Fruit fly (Drosophila melanogaster): ENCODE measurements around the gene CG9500.

CG9500 gene

DNA sequence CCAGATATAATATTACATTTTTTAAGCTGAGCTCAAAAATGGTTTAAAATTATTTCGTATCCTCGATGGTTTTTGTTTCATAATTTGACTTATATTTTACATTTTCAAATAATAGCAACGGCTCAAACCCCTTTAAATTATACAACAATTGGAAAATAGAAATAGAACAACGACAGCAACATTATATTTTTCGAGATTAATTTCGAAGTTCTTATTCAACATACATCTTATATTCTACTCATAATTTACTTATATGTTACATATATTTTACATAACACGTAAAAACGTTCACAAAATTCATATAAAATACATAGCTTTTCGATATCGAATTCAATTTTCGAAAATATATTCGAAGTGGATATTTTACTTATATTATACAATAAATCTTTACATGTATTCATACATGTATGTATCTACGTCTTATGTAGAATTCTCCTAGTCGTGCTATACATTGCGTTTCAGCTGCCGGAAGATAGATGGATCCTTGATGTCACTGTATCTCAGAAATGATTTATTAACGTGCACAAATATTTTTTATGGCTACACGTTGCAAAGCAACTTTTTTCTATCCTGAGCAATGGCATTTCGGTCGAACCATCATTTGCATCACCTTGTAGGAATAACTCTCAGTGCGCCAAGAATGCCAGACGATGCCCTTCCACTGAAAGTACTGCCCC lies 1.3 kb downstream of the CG9500 start (continued):
- TF ChIP-seq CG2712 (tag; optimal IDR thresholded peaks at IDR 0.05) = peak; percentile 61
- peak; percentile 24; the same call in 1 of the 2 replicates for TF ChIP-seq H2.0 (GFP tag; IDR thresholded peaks at IDR 0.05)
- no peak for TF ChIP-seq CG5953 (GFP tag; IDR thresholded peaks at IDR 0.05)
- TF ChIP-seq Meics (GFP tag; optimal IDR thresholded peaks at IDR 0.05) = peak; percentile 58
- TF ChIP-seq CG17361 (GFP tag; IDR thresholded peaks at IDR 0.05) = peak; percentile 68; the same call in 2 of the 3 replicates

DNA sequence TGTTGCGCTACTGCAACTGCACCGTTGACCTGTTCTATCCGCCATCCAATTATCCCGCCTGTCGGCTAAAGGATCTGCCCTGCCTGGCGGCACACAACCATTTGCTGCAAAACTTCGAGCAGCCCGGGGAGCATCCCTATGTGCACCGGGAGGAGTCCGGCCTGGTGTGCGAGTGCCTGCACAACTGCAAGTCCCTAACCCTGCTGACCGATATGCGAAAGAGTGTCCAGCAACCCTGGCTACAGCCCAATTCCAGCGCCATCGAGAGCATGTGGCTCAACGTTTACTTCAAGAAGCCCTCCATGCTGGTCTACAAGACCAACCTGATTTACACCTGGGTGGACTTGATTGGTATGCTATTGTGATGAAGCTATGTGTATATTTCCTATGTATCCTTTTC lies 2.0 kb downstream of the CG9500 start:
- no peak for TF ChIP-seq dati (GFP tag; IDR thresholded peaks at IDR 0.05)
- TF ChIP-seq Ptx1 (GFP tag; IDR thresholded peaks at IDR 0.05) = no peak
- no peak for TF ChIP-seq CG31365 (tag; optimal IDR thresholded peaks at IDR 0.05)
- TF ChIP-seq CG11247 (GFP tag; IDR thresholded peaks at IDR 0.05) = no peak
- TF ChIP-seq cg (GFP tag; optimal IDR thresholded peaks at IDR 0.05) = no peak
- peak; percentile 92 for TF ChIP-seq Ets65A (GFP tag)
- no peak for TF ChIP-seq CG8478 (optimal IDR thresholded peaks at IDR 0.05)
- TF ChIP-seq Rfx (GFP tag; IDR thresholded peaks at IDR 0.05) = no peak
- no peak for TF ChIP-seq CG18476 (GFP tag; optimal IDR thresholded peaks at IDR 0.05)

DNA sequence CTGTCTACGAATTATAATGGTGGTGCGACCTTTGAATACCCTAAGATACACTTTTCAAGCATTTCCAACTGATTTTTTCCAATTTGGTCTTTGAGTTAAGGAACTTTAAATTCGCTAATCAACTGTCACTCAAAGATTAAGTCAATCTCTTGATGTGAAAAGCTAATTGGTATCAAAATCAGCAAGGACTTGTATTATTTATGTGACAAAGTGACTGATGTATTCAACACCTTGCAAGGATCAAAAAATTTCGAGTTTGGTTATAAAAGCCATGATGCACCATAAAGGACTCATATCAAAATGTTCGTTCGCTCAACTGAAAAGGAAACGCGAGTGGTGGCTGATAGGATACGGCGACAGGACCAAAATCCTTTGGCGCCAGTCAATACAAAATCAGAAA lies 3.5 kb downstream of the CG9500 start, which contains the start of gene ppk14:
TSS of gene ppk14 (plus strand) at position 301 of the 400 bp plus-strand sequence.
- TF ChIP-seq CG15479 (GFP tag; optimal IDR thresholded peaks at IDR 0.05) = no peak
- no peak for TF ChIP-seq Six4 (GFP tag; optimal IDR thresholded peaks at IDR 0.05)
- no peak for TF ChIP-seq CG8281 (tag; optimal IDR thresholded peaks at IDR 0.05)
- TF ChIP-seq CG11560 (tag; IDR thresholded peaks at IDR 0.05) = no peak
- TF ChIP-seq Mes4 (GFP tag; optimal IDR thresholded peaks at IDR 0.05) = no peak
- no peak for TF ChIP-seq vfl (GFP tag; optimal IDR thresholded peaks at IDR 0.05)
- no peak for TF ChIP-seq dmrt99B (tag; optimal IDR thresholded peaks at IDR 0.05)
- no peak for TF ChIP-seq pho (GFP tag; optimal IDR thresholded peaks at IDR 0.05)
- TF ChIP-seq slbo (GFP tag; IDR thresholded peaks at IDR 0.05) = no peak
- TF ChIP-seq C15 (GFP tag; IDR thresholded peaks at IDR 0.05) = no peak
- TF ChIP-seq btn (GFP tag; optimal IDR thresholded peaks at IDR 0.05) = no peak
- no peak for TF ChIP-seq nerfin-2 (GFP tag; IDR thresholded peaks at IDR 0.05; ENCODE audit: partially characterized antibody)
- TF ChIP-seq unc-4 (GFP tag; IDR thresholded peaks at IDR 0.05; ENCODE audit: partially characterized antibody) = no peak
- TF ChIP-seq tap (tag; optimal IDR thresholded peaks at IDR 0.05) = no peak
- TF ChIP-seq p53 (GFP tag; optimal IDR thresholded peaks at IDR 0.05) = no peak
- TF ChIP-seq BtbVII (GFP tag; optimal IDR thresholded peaks at IDR 0.05) = no peak
- TF ChIP-seq Elba2 (GFP tag; optimal IDR thresholded peaks at IDR 0.05) = no peak

DNA sequence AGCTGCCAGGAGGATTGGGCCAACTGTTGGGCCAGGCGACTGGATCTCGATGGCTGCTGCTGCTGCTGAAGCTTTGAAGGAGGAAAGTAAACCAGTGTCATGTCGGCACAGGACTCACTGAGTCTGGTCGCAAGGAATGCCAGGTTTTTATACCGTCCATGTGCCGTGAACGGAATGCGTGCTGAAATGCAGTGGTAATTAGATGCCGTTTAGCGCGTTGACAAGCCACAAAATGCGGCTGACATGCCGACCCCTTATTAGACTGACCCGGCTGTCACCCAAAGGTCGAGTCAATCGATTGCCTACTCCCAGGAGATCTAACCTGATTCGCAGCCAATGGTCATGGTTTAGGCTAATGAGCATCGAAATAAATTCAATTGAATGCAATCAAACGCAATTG lies 3.9 kb downstream of the CG9500 start, which contains the start of gene ppk7:
TSS of gene ppk7 (minus strand) at position 101 of the 400 bp plus-strand sequence.
- no peak for TF ChIP-seq dysf (GFP tag; IDR thresholded peaks at IDR 0.05)

DNA sequence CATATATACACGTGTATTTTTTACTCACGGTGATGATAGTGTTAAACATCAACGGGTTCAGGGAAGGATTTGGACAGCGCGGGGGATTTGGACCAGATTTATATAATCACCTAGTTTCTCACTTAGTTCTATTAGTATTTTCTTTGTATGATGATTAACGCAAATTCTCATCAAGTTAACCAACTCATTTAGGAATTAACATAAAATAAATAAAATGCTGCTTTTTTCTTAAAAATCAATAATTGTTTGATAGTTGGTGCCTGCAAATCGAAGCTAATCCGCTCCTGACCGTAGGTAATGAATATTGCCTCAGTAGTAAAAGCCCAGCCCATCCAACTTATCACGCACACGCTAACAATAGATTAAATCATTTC lies 6.3 kb downstream of the CG9500 start:
- TF ChIP-seq CG12942 (GFP tag; optimal IDR thresholded peaks at IDR 0.05) (peak; percentile 55), Doc2 (GFP tag; IDR thresholded peaks at IDR 0.05) (peak; percentile 63), phol (tag; optimal IDR thresholded peaks at IDR 0.05) (peak; percentile 79), CG43689 (GFP tag; IDR thresholded peaks at IDR 0.05) (peak; percentile 69), CG3847 (GFP tag; IDR thresholded peaks at IDR 0.05) (peak; percentile 92), az2 (GFP tag; optimal IDR thresholded peaks at IDR 0.05) (peak; percentile 68), Oaz (GFP tag; IDR thresholded peaks at IDR 0.05) (peak; percentile 70), scrt (GFP tag; optimal IDR thresholded peaks at IDR 0.05) (peak; percentile 77), lola (GFP tag; optimal IDR thresholded peaks at IDR 0.05) (peak in 1 of 3 experiments; percentile 35), Dbx (GFP tag; IDR thresholded peaks at IDR 0.05) (peak; percentile 89), CG8388 (GFP tag; optimal IDR thresholded peaks at IDR 0.05) (peak; percentile 39), CG9932 (GFP tag; IDR thresholded peaks at IDR 0.05) (peak; percentile 95), esg (GFP tag; conservative IDR thresholded peaks at IDR 0.05) (peak; percentile 90), lab (GFP tag; optimal IDR thresholded peaks at IDR 0.05) (peak; percentile 93), E2f2 (GFP tag; IDR thresholded peaks at IDR 0.05) (peak; percentile 64)

Data from whole organism, embryonic.